Fruit fly (Drosophila melanogaster): Measurements from ENCODE around the gene CG6908.

Gene CG6908

dm6 chr3R:11665925-11666687 lies 23.7 kb downstream of the CG6908 start:
- TF ChIP-seq CG15601 (tag; optimal IDR thresholded peaks at IDR 0.05): no peak
- TF ChIP-seq CG8089 (GFP tag; optimal IDR thresholded peaks at IDR 0.05): no peak
- peak; percentile 42 for TF ChIP-seq CG2678 (tag; optimal IDR thresholded peaks at IDR 0.05)
- TF ChIP-seq caup (GFP tag; optimal IDR thresholded peaks at IDR 0.05; ENCODE audit: severe bottlenecking): peak; percentile 36
- no peak for TF ChIP-seq kay (GFP tag; optimal IDR thresholded peaks at IDR 0.05)
- TF ChIP-seq sens-2 (GFP tag; IDR thresholded peaks at IDR 0.05): 0 out of 2 replicates have a peak, but pooled peaks have one; percentile 21
- TF ChIP-seq odd (GFP tag; optimal IDR thresholded peaks at IDR 0.05): peak; percentile 43
- TF ChIP-seq CG6175 (GFP tag; IDR thresholded peaks at IDR 0.05): 0 out of 3 replicates have a peak, but pooled peaks have one; percentile 10
- TF ChIP-seq seq (GFP tag; IDR thresholded peaks at IDR 0.05): 0 out of 2 replicates have a peak, but pooled peaks have one; percentile 10
- TF ChIP-seq CG15269 (tag; optimal IDR thresholded peaks at IDR 0.05): peak; percentile 27
- TF ChIP-seq CG12391 (tag; optimal IDR thresholded peaks at IDR 0.05): peak; percentile 3
- TF ChIP-seq sisA (GFP tag; IDR thresholded peaks at IDR 0.05): no peak
- no peak for TF ChIP-seq Xrp1 (GFP tag; IDR thresholded peaks at IDR 0.05)
- no peak for TF ChIP-seq otp (GFP tag; IDR thresholded peaks at IDR 0.05)
- TF ChIP-seq Fer1 (GFP tag; optimal IDR thresholded peaks at IDR 0.05): peak; percentile 39
- no peak for TF ChIP-seq inv (GFP tag; IDR thresholded peaks at IDR 0.05; ENCODE audit: partially characterized antibody)
- TF ChIP-seq sqz (GFP tag; optimal IDR thresholded peaks at IDR 0.05): peak; percentile 91
- no peak for TF ChIP-seq Dp (GFP tag; optimal IDR thresholded peaks at IDR 0.05)
- TF ChIP-seq H2.0 (GFP tag; IDR thresholded peaks at IDR 0.05): no peak
- TF ChIP-seq CG17359 (tag; optimal IDR thresholded peaks at IDR 0.05): peak; percentile 34
- peak; percentile 43 for TF ChIP-seq Hmr (GFP tag; optimal IDR thresholded peaks at IDR 0.05)
- peak; percentile 91 for TF ChIP-seq sug (tag; optimal IDR thresholded peaks at IDR 0.05)
- TF ChIP-seq exex (tag; optimal IDR thresholded peaks at IDR 0.05): peak; percentile 95
- TF ChIP-seq ftz-f1 (GFP tag; optimal IDR thresholded peaks at IDR 0.05): peak; percentile 40
- TF ChIP-seq Opbp (GFP tag; IDR thresholded peaks at IDR 0.05; ENCODE audit: partially characterized antibody): no peak
- TF ChIP-seq lbe (GFP tag; optimal IDR thresholded peaks at IDR 0.05): peak; percentile 45
- peak; percentile 18 for TF ChIP-seq CG3281 (GFP tag; optimal IDR thresholded peaks at IDR 0.05)
- TF ChIP-seq NC2β (GFP tag; optimal IDR thresholded peaks at IDR 0.05): no peak
- TF ChIP-seq scrt (GFP tag; optimal IDR thresholded peaks at IDR 0.05): peak; percentile 2
- TF ChIP-seq CG6813 (GFP tag; optimal IDR thresholded peaks at IDR 0.05): peak; percentile 19
- peak; percentile 25 for TF ChIP-seq CG10543 (GFP tag; optimal IDR thresholded peaks at IDR 0.05)
- peak; percentile 32 for TF ChIP-seq CG18476 (GFP tag; optimal IDR thresholded peaks at IDR 0.05)
- no peak for TF ChIP-seq CG8290 (GFP tag; optimal IDR thresholded peaks at IDR 0.05)
- TF ChIP-seq CG8290 (tag; optimal IDR thresholded peaks at IDR 0.05): peak in 1 of 2 experiments; percentile 6
- peak; percentile 42 for TF ChIP-seq lab (GFP tag; optimal IDR thresholded peaks at IDR 0.05)
- peak; percentile 91 for TF ChIP-seq CG34376 (GFP tag; optimal IDR thresholded peaks at IDR 0.05)
- no peak for TF ChIP-seq jigr1 (GFP tag; IDR thresholded peaks at IDR 0.05)
- TF ChIP-seq CG13296 (GFP tag; optimal IDR thresholded peaks at IDR 0.05): peak; percentile 75
- no peak for TF ChIP-seq CG16863 (GFP tag; optimal IDR thresholded peaks at IDR 0.05)
- TF ChIP-seq GATAe (GFP tag; conservative IDR thresholded peaks at IDR 0.05): peak; percentile 78
- TF ChIP-seq grn (GFP tag; optimal IDR thresholded peaks at IDR 0.05): peak; percentile 35
- TF ChIP-seq CG10209 (GFP tag; optimal IDR thresholded peaks at IDR 0.05): no peak
- peak; percentile 39 for TF ChIP-seq pros (GFP tag; optimal IDR thresholded peaks at IDR 0.05)
- peak; percentile 82 for TF ChIP-seq mirr (GFP tag; optimal IDR thresholded peaks at IDR 0.05)
- TF ChIP-seq Awh (GFP tag; IDR thresholded peaks at IDR 0.05): no peak
- TF ChIP-seq Dek (tag; optimal IDR thresholded peaks at IDR 0.05): peak; percentile 41
- TF ChIP-seq CG13894 (tag; optimal IDR thresholded peaks at IDR 0.05): peak; percentile 11
- peak; percentile 85 for TF ChIP-seq sd (tag; optimal IDR thresholded peaks at IDR 0.05)
